Worm (Caenorhabditis elegans): ENCODE measurements around the gene bbs-8.

- TF ChIP-seq ztf-4 (tag; optimal IDR thresholded peaks at IDR 0.05) (no peak), nhr-76 (tag; optimal IDR thresholded peaks at IDR 0.05) (no peak), ceh-28 (tag; optimal IDR thresholded peaks at IDR 0.05) (no peak), mdl-1 (tag; optimal IDR thresholded peaks at IDR 0.05) (no peak), nhr-25 (tag; optimal IDR thresholded peaks at IDR 0.05) (no peak), pha-4 (tag; optimal IDR thresholded peaks at IDR 0.05) (no peak), fos-1 (tag; optimal IDR thresholded peaks at IDR 0.05) (no peak), sea-2 (GFP tag; optimal IDR thresholded peaks at IDR 0.05) (no peak), ZK546.5 (tag; optimal IDR thresholded peaks at IDR 0.05) (no peak), ztf-11 (tag; optimal IDR thresholded peaks at IDR 0.05) (no peak), unc-62 (GFP tag; optimal IDR thresholded peaks at IDR 0.05) (no peak), pqm-1 (tag; optimal IDR thresholded peaks at IDR 0.05) (no peak)
Measured at ce11 chrV:6799564-6799963, 34.7 kb upstream of the bbs-8 start, which contains the start of gene dmsr-9.

Data from whole organism, L3 larva.